Worm (Caenorhabditis elegans) whole organism, L1 larva: ENCODE measurements around the gene metl-13.

Experiments
- ama-1 ChIP-seq: fragments of 150-350 bp; optimal IDR thresholded peaks from 2 replicates; lab custom pipeline; 2014
- ceh-82 ChIP-seq, 3 experiments: fragments of 150-350 bp in 1 of 3; sonication (generic microtip) in 2 of 3; optimal IDR thresholded peaks; 2 replicates each; lab custom pipeline; 2014 to 2017; ENCODE audit warnings: missing biosample characterization in 3 of 3, missing genetic modification characterization in 3 of 3

ce11 chrIV:6602376-6602775 lies 32.5 kb upstream of the metl-13 start, which contains the start of gene F15B10.3:
- TF ChIP-seq ceh-82 (tag; optimal IDR thresholded peaks at IDR 0.05; lab: Kevin White, UChicago): no peak
- TF ChIP-seq ama-1: no peak
